Worm (Caenorhabditis elegans): ENCODE results near the gene col-88.

col-88 gene

ce11 chrIII:40580-41113 lies at the start of gene col-88:
col-88 (plus strand) TSS chrIII:41063.
- no peak for TF ChIP-seq ceh-2 (tag; optimal IDR thresholded peaks at IDR 0.05)

ce11 chrIII:2919-3371 lies 37.9 kb upstream of the col-88 start, which contains the start of the genes fbxa-6, cTel54X.2 and npr-30:
fbxa-6 (minus strand) TSS chrIII:3097.
cTel54X.2 (plus strand) TSS chrIII:3278.
npr-30 (plus strand) TSS chrIII:3321.
- no peak for TF ChIP-seq ceh-31 (tag; optimal IDR thresholded peaks at IDR 0.05)
- no peak for TF ChIP-seq che-1 (tag; optimal IDR thresholded peaks at IDR 0.05)

ce11 chrIII:14175-14574 lies 26.7 kb upstream of the col-88 start:
- TF ChIP-seq ceh-31 (tag; optimal IDR thresholded peaks at IDR 0.05) (no peak), npax-4 (tag; optimal IDR thresholded peaks at IDR 0.05) (no peak), unc-42 (tag; optimal IDR thresholded peaks at IDR 0.05) (no peak), ceh-14 (tag; optimal IDR thresholded peaks at IDR 0.05) (no peak), T23F11.4 (GFP tag; optimal IDR thresholded peaks at IDR 0.05) (no peak), ama-1 (optimal IDR thresholded peaks at IDR 0.05) (no peak), lin-11 (tag; optimal IDR thresholded peaks at IDR 0.05) (no peak), elt-4 (tag; optimal IDR thresholded peaks at IDR 0.05) (no peak), ceh-48 (tag; optimal IDR thresholded peaks at IDR 0.05) (no peak), K02D7.2 (tag; optimal IDR thresholded peaks at IDR 0.05) (no peak), hlh-13 (GFP tag; optimal IDR thresholded peaks at IDR 0.05) (no peak), nfya-1 (tag; optimal IDR thresholded peaks at IDR 0.05) (no peak), ceh-2 (tag; optimal IDR thresholded peaks at IDR 0.05) (no peak), fkh-10 (GFP tag; optimal IDR thresholded peaks at IDR 0.05) (no peak)

- no peak for TF ChIP-seq ceh-19 (GFP tag; optimal IDR thresholded peaks at IDR 0.05)
- TF ChIP-seq pax-1 (tag; optimal IDR thresholded peaks at IDR 0.05): no peak
- no peak for TF ChIP-seq ceh-6 (GFP tag; optimal IDR thresholded peaks at IDR 0.05)
- TF ChIP-seq elt-2 (tag; optimal IDR thresholded peaks at IDR 0.05): peak; percentile 87
Observed at ce11 chrIII:14671-15070, 26.2 kb upstream of the col-88 start, which contains the start of gene nhr-80. nhr-80 (minus strand) TSS chrIII:14869.

ce11 chrIII:15224-15822 lies 25.5 kb upstream of the col-88 start, which contains the start of gene H10E21.1:
H10E21.1 (plus strand) TSS chrIII:15772.
- TF ChIP-seq fax-1 (tag; optimal IDR thresholded peaks at IDR 0.05) (no peak), pros-1 (tag; optimal IDR thresholded peaks at IDR 0.05) (no peak), elt-2 (tag; optimal IDR thresholded peaks at IDR 0.05) (peak; percentile 88)

- TF ChIP-seq ceh-30 (tag; optimal IDR thresholded peaks at IDR 0.05): no peak
- TF ChIP-seq F13H6.1 (tag; optimal IDR thresholded peaks at IDR 0.05): no peak
- no peak for TF ChIP-seq nhr-232 (tag; optimal IDR thresholded peaks at IDR 0.05)
- no peak for TF ChIP-seq C38D4.7 (GFP tag; optimal IDR thresholded peaks at IDR 0.05)
- no peak for TF ChIP-seq ceh-19 (GFP tag; optimal IDR thresholded peaks at IDR 0.05)
- no peak for TF ChIP-seq ref-2 (tag; optimal IDR thresholded peaks at IDR 0.05)
- no peak for TF ChIP-seq hlh-13 (GFP tag; optimal IDR thresholded peaks at IDR 0.05)
- TF ChIP-seq gmeb-2 (tag; optimal IDR thresholded peaks at IDR 0.05): no peak
- TF ChIP-seq fax-1 (tag; optimal IDR thresholded peaks at IDR 0.05): no peak
- no peak for TF ChIP-seq madf-2 (tag; optimal IDR thresholded peaks at IDR 0.05)
Observed at ce11 chrIII:16797-17196, 24.1 kb upstream of the col-88 start.

- no peak for TF ChIP-seq tbx-2 (tag; optimal IDR thresholded peaks at IDR 0.05)
- TF ChIP-seq hlh-15 (tag; optimal IDR thresholded peaks at IDR 0.05): no peak
- no peak for TF ChIP-seq npax-4 (tag; optimal IDR thresholded peaks at IDR 0.05)
- no peak for TF ChIP-seq sdc-2 (tag; optimal IDR thresholded peaks at IDR 0.05)
- no peak for TF ChIP-seq hlh-13 (GFP tag; optimal IDR thresholded peaks at IDR 0.05)
- TF ChIP-seq nhr-232 (tag; optimal IDR thresholded peaks at IDR 0.05): no peak
- no peak for TF ChIP-seq pat-9 (tag; optimal IDR thresholded peaks at IDR 0.05)
- no peak for TF ChIP-seq ceh-9 (tag; optimal IDR thresholded peaks at IDR 0.05)
- no peak for TF ChIP-seq C08G9.2 (tag; optimal IDR thresholded peaks at IDR 0.05)
- no peak for TF ChIP-seq fkh-10 (GFP tag; optimal IDR thresholded peaks at IDR 0.05)
- no peak for TF ChIP-seq sox-4 (tag; optimal IDR thresholded peaks at IDR 0.05)
- TF ChIP-seq pha-4 (tag; optimal IDR thresholded peaks at IDR 0.05): no peak
- no peak for TF ChIP-seq K02D7.2 (tag; optimal IDR thresholded peaks at IDR 0.05)
Observed at ce11 chrIII:17558-17957, 23.3 kb upstream of the col-88 start.

Data from whole organism, late embryonic.